Worm (Caenorhabditis elegans): ENCODE results near the gene ctsa-2.

Gene ctsa-2

DNA sequence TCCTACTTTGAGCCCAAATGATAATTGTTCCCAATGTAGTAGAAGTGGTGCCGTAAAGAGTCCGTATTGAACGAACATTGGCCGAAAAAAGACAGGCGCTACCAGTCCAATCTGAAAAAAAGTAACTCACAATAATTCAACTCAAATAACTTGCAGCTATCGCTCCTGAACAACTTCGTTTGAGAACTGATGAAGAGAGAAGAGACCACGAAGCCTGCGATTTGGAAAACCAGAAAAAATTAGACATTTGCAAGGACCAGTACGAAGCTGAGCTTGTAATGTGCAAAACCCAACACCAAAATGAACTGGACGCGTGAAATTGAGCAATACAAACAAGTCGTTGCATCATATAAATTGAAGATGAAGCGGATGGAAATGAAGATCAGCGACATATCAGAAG is 56.0 kb downstream of the ctsa-2 start, which contains the start of gene C03B1.1:
Gene C03B1.1, plus strand, starts transcription at position 301 of the 400 bp plus-strand sequence.
- TF ChIP-seq nhr-237 (tag; optimal IDR thresholded peaks at IDR 0.05) (no peak), unc-62 (GFP tag; optimal IDR thresholded peaks at IDR 0.05) (no peak), pha-4 (tag; optimal IDR thresholded peaks at IDR 0.05) (no peak), ceh-83 (GFP tag; optimal IDR thresholded peaks at IDR 0.05) (no peak), lin-13 (tag; optimal IDR thresholded peaks at IDR 0.05) (no peak), drap-1 (GFP tag; optimal IDR thresholded peaks at IDR 0.05) (no peak), sptf-1 (tag; optimal IDR thresholded peaks at IDR 0.05) (no peak), unc-120 (tag; optimal IDR thresholded peaks at IDR 0.05; ENCODE audit: poor library complexity, severe bottlenecking) (no peak), mab-5 (tag; optimal IDR thresholded peaks at IDR 0.05) (no peak), unc-39 (tag; optimal IDR thresholded peaks at IDR 0.05) (no peak), lsy-2 (tag; optimal IDR thresholded peaks at IDR 0.05) (no peak)

DNA sequence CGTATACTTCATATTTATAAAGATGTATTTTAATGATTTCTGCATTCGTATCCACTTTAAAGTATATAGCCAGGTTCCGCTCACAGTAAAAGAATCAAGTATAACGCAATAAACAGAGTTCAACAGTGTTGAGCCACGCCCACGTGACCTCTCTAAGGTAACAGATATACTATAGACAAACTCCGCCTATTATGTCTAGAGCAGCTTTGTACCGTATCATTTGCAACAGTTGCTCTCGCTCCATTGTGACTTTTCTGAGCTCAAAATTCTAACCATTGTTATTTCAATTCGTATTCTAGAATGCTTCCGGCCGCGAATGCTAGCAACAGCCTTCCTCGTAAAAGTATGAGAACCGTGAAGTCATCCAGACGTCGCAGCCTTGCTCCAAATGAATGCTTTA is 57.1 kb downstream of the ctsa-2 start, which contains the start of gene C03B1.17:
Gene C03B1.17, plus strand, starts transcription at position 301 of the 400 bp plus-strand sequence.
- TF ChIP-seq elt-1 (tag; optimal IDR thresholded peaks at IDR 0.05; ENCODE audit: borderline replicate concordance, insufficient read depth) = no peak
- TF ChIP-seq mls-2 (tag; optimal IDR thresholded peaks at IDR 0.05) = no peak
- TF ChIP-seq nhr-12 (tag; optimal IDR thresholded peaks at IDR 0.05) = no peak
- TF ChIP-seq ceh-39 (tag; optimal IDR thresholded peaks at IDR 0.05) = no peak
- TF ChIP-seq sem-2 (GFP tag; optimal IDR thresholded peaks at IDR 0.05) = no peak
- no peak for TF ChIP-seq drap-1 (GFP tag; optimal IDR thresholded peaks at IDR 0.05)
- TF ChIP-seq nhr-76 (tag; optimal IDR thresholded peaks at IDR 0.05) = no peak
- no peak for TF ChIP-seq ceh-83 (GFP tag; optimal IDR thresholded peaks at IDR 0.05)
- TF ChIP-seq blmp-1 (tag; optimal IDR thresholded peaks at IDR 0.05) = no peak
- TF ChIP-seq ztf-11 (tag; optimal IDR thresholded peaks at IDR 0.05) = no peak
- TF ChIP-seq flh-1 (GFP tag; optimal IDR thresholded peaks at IDR 0.05) = no peak
- TF ChIP-seq elt-3 (tag; optimal IDR thresholded peaks at IDR 0.05) = no peak
- no peak for TF ChIP-seq ceh-43 (GFP tag; optimal IDR thresholded peaks at IDR 0.05)
- no peak for TF ChIP-seq hlh-1 (tag; optimal IDR thresholded peaks at IDR 0.05)
- TF ChIP-seq nhr-28 (tag; optimal IDR thresholded peaks at IDR 0.05) = no peak
- no peak for TF ChIP-seq bed-3 (GFP tag; optimal IDR thresholded peaks at IDR 0.05)
- no peak for TF ChIP-seq mep-1 (tag; optimal IDR thresholded peaks at IDR 0.05)
- no peak for TF ChIP-seq unc-62 (GFP tag; optimal IDR thresholded peaks at IDR 0.05)
- no peak for TF ChIP-seq cnd-1 (tag; optimal IDR thresholded peaks at IDR 0.05)
- no peak for TF ChIP-seq lsy-2 (tag; optimal IDR thresholded peaks at IDR 0.05)

ce11 chrX:6371192-6372116 is 59.0 kb downstream of the ctsa-2 start:
- TF ChIP-seq bed-3 (GFP tag; optimal IDR thresholded peaks at IDR 0.05) = peak; percentile 71
- no peak for TF ChIP-seq elt-3 (tag; optimal IDR thresholded peaks at IDR 0.05)
- no peak for TF ChIP-seq lsy-2 (tag; optimal IDR thresholded peaks at IDR 0.05)
- TF ChIP-seq unc-39 (tag; optimal IDR thresholded peaks at IDR 0.05) = no peak
- peak; percentile 37 for TF ChIP-seq lin-32 (GFP tag; optimal IDR thresholded peaks at IDR 0.05)
- peak; percentile 47 for TF ChIP-seq ham-2 (GFP tag; optimal IDR thresholded peaks at IDR 0.05)
- peak; percentile 59 for TF ChIP-seq unc-120 (tag; optimal IDR thresholded peaks at IDR 0.05; ENCODE audit: poor library complexity, severe bottlenecking)
- peak; percentile 84 for TF ChIP-seq ceh-83 (GFP tag; optimal IDR thresholded peaks at IDR 0.05)
- no peak for TF ChIP-seq ceh-39 (tag; optimal IDR thresholded peaks at IDR 0.05)
- peak; percentile 11 for TF ChIP-seq mep-1 (tag; optimal IDR thresholded peaks at IDR 0.05)
- peak; percentile 46 for TF ChIP-seq hlh-1 (tag; optimal IDR thresholded peaks at IDR 0.05)
- TF ChIP-seq ztf-11 (tag; optimal IDR thresholded peaks at IDR 0.05) = no peak
- no peak for TF ChIP-seq snpc-4 (tag; optimal IDR thresholded peaks at IDR 0.05)
- peak; percentile 22 for TF ChIP-seq mab-5 (tag; optimal IDR thresholded peaks at IDR 0.05)
- TF ChIP-seq mls-2 (tag; optimal IDR thresholded peaks at IDR 0.05) = peak; percentile 77
- TF ChIP-seq cnd-1 (tag; optimal IDR thresholded peaks at IDR 0.05) = peak; percentile 68
- no peak for TF ChIP-seq nhr-12 (tag; optimal IDR thresholded peaks at IDR 0.05)
- TF ChIP-seq sptf-1 (tag; optimal IDR thresholded peaks at IDR 0.05) = peak; percentile 88
- TF ChIP-seq nhr-237 (tag; optimal IDR thresholded peaks at IDR 0.05) = peak; percentile 20
- TF ChIP-seq nhr-28 (tag; optimal IDR thresholded peaks at IDR 0.05) = no peak
- TF ChIP-seq blmp-1 (tag; optimal IDR thresholded peaks at IDR 0.05) = no peak
- TF ChIP-seq lin-13 (tag; optimal IDR thresholded peaks at IDR 0.05) = no peak
- peak; percentile 79 for TF ChIP-seq tbx-8 (GFP tag; optimal IDR thresholded peaks at IDR 0.05)
- peak; percentile 43 for TF ChIP-seq flh-1 (GFP tag; optimal IDR thresholded peaks at IDR 0.05)
- peak; percentile 66 for TF ChIP-seq nhr-2 (tag; optimal IDR thresholded peaks at IDR 0.05)
- TF ChIP-seq nhr-76 (tag; optimal IDR thresholded peaks at IDR 0.05) = no peak
- TF ChIP-seq drap-1 (GFP tag; optimal IDR thresholded peaks at IDR 0.05) = peak; percentile 79
- peak; percentile 83 for TF ChIP-seq M03D4.4 (tag; optimal IDR thresholded peaks at IDR 0.05)
- no peak for TF ChIP-seq unc-62 (GFP tag; optimal IDR thresholded peaks at IDR 0.05)
- no peak for TF ChIP-seq elt-1 (tag; optimal IDR thresholded peaks at IDR 0.05; ENCODE audit: borderline replicate concordance, insufficient read depth)
- no peak for TF ChIP-seq pha-4 (tag; optimal IDR thresholded peaks at IDR 0.05)
- peak; percentile 58 for TF ChIP-seq ceh-43 (GFP tag; optimal IDR thresholded peaks at IDR 0.05)
- peak; percentile 76 for TF ChIP-seq zip-8 (tag; optimal IDR thresholded peaks at IDR 0.05)
- no peak for TF ChIP-seq ces-1 (GFP tag; optimal IDR thresholded peaks at IDR 0.05)
- peak; percentile 71 for TF ChIP-seq sem-2 (GFP tag; optimal IDR thresholded peaks at IDR 0.05)

All from whole organism, mixed stage, embryonic.